Fruit fly (Drosophila melanogaster) whole organism, embryonic: ENCODE results near the gene CG34026.

Source experiments
- CG10321 ChIP-seq: fragments of 200-800 bp; sonication (Bioruptor generic); IDR thresholded peaks from 2 replicates; pipeline ENCODE4 v1.3.6; 2022; ENCODE audit warnings: missing biosample characterization, missing genetic modification characterization
- CG11247 ChIP-seq: fragments of 200-800 bp; sonication (Bioruptor generic); IDR thresholded peaks from 2 replicates; pipeline ENCODE4 v1.3.6; 2022; ENCODE audit warnings: missing biosample characterization, missing genetic modification characterization
- CG11696 ChIP-seq: fragments of 200-800 bp; sonication (Bioruptor generic); IDR thresholded peaks from 2 replicates; pipeline ENCODE4 v1.3.6; 2022; ENCODE audit warnings: missing biosample characterization, missing genetic modification characterization
- CG12219 ChIP-seq: fragments of 200-800 bp; sonication (Bioruptor generic); optimal IDR thresholded peaks from 3 replicates; lab custom pipeline; 2018; ENCODE audit warnings: missing biosample characterization, mild to moderate bottlenecking, missing genetic modification characterization
- CG13287 ChIP-seq: fragments of 200-800 bp; sonication (Bioruptor generic); IDR thresholded peaks from 2 replicates; pipeline ENCODE4 v1.3.6; 2022; ENCODE audit warnings: missing biosample characterization, missing genetic modification characterization; ENCODE audit not compliant: partially characterized antibody
- CG14050 ChIP-seq: fragments of 200-800 bp; sonication (Bioruptor generic); IDR thresholded peaks from 3 replicates; pipeline ENCODE4 v1.3.6; 2022; ENCODE audit warnings: missing biosample characterization, missing genetic modification characterization
- CG14710 ChIP-seq: fragments of 200-800 bp; sonication (Bioruptor generic); optimal IDR thresholded peaks from 3 replicates; lab custom pipeline; 2019; ENCODE audit warnings: missing biosample characterization, mild to moderate bottlenecking, missing genetic modification characterization, moderate library complexity
- CG17385 ChIP-seq: fragments of 200-800 bp; sonication (Bioruptor generic); optimal IDR thresholded peaks from 3 replicates; lab custom pipeline; 2018; ENCODE audit warnings: missing biosample characterization, mild to moderate bottlenecking, missing genetic modification characterization
- CG18619 ChIP-seq: fragments of 200-800 bp; sonication (Bioruptor generic); optimal IDR thresholded peaks from 3 replicates; lab custom pipeline; 2017; ENCODE audit warnings: missing biosample characterization, mild to moderate bottlenecking, missing genetic modification characterization
- CG33213 ChIP-seq: fragments of 200-800 bp; sonication (Bioruptor generic); optimal IDR thresholded peaks from 3 replicates; lab custom pipeline; 2016; ENCODE audit warnings: missing biosample characterization, missing genetic modification characterization
- CG33557 ChIP-seq: fragments of 200-800 bp; sonication (Bioruptor generic); optimal IDR thresholded peaks from 2 replicates; lab custom pipeline; 2019; ENCODE audit warnings: missing biosample characterization, mild to moderate bottlenecking, missing genetic modification characterization, moderate library complexity
- CG34224 ChIP-seq: fragments of 200-800 bp; sonication (Bioruptor generic); IDR thresholded peaks from 3 replicates; pipeline ENCODE4 v1.3.6; 2022; ENCODE audit warnings: missing biosample characterization, missing genetic modification characterization; ENCODE audit not compliant: partially characterized antibody
- CG34376 ChIP-seq: fragments of 200-800 bp; sonication (Bioruptor generic); optimal IDR thresholded peaks from 2 replicates; lab custom pipeline; 2018; ENCODE audit warnings: missing biosample characterization, mild to moderate bottlenecking, missing genetic modification characterization
- CG34422 ChIP-seq: fragments of 200-800 bp; sonication (Bioruptor generic); IDR thresholded peaks from 3 replicates; pipeline ENCODE4 v1.3.6; 2022; ENCODE audit warnings: missing biosample characterization, missing genetic modification characterization
- CG3995 ChIP-seq: fragments of 200-800 bp; sonication (Bioruptor generic); optimal IDR thresholded peaks from 3 replicates; lab custom pipeline; 2016; ENCODE audit warnings: missing biosample characterization, missing genetic modification characterization
- CG4730 ChIP-seq: fragments of 200-800 bp; sonication (Bioruptor generic); IDR thresholded peaks from 2 replicates; pipeline ENCODE4 v1.3.6; 2022; ENCODE audit warnings: missing biosample characterization, missing genetic modification characterization
- CG5180 ChIP-seq: fragments of 200-800 bp; sonication (Bioruptor generic); optimal IDR thresholded peaks from 3 replicates; lab custom pipeline; 2017; ENCODE audit warnings: missing biosample characterization, missing genetic modification characterization, mild to moderate bottlenecking, moderate library complexity, missing genetic modification reagents
- CG6175 ChIP-seq: fragments of 200-800 bp; sonication (Bioruptor generic); IDR thresholded peaks from 3 replicates; pipeline ENCODE4 v1.3.6; 2022; ENCODE audit warnings: missing biosample characterization, missing genetic modification characterization
- CG7357 ChIP-seq: fragments of 200-800 bp; sonication (Bioruptor generic); IDR thresholded peaks from 3 replicates; pipeline ENCODE4 v1.3.6; 2022; ENCODE audit warnings: missing biosample characterization, missing genetic modification characterization
- CG8478 ChIP-seq: fragments of >200 bp; optimal IDR thresholded peaks from 2 replicates; lab custom pipeline; 2018
- CTCF ChIP-seq: fragments of 200-800 bp; sonication (Bioruptor generic); optimal IDR thresholded peaks from 2 replicates; lab custom pipeline; 2017; ENCODE audit warnings: missing biosample characterization, mild to moderate bottlenecking, missing genetic modification characterization, moderate library complexity
- D19B ChIP-seq: fragments of 200-800 bp; sonication (Bioruptor generic); optimal IDR thresholded peaks from 2 replicates; lab custom pipeline; 2017; ENCODE audit warnings: missing biosample characterization, mild to moderate bottlenecking, missing genetic modification characterization
- Doc3 ChIP-seq: fragments of 200-800 bp; sonication (Bioruptor generic); IDR thresholded peaks from 3 replicates; pipeline ENCODE4 v1.3.6; 2022; ENCODE audit warnings: missing biosample characterization, missing genetic modification characterization; ENCODE audit not compliant: partially characterized antibody
- Ets97D ChIP-seq: fragments of 200-800 bp; sonication (Bioruptor generic); optimal IDR thresholded peaks from 3 replicates; lab custom pipeline; 2016; ENCODE audit warnings: missing biosample characterization, missing genetic modification characterization
- Fer1 ChIP-seq: fragments of 200-800 bp; sonication (Bioruptor generic); optimal IDR thresholded peaks from 2 replicates; lab custom pipeline; 2017; ENCODE audit warnings: missing biosample characterization, mild to moderate bottlenecking, missing genetic modification characterization
- Gug ChIP-seq: fragments of 200-800 bp; sonication (Bioruptor generic); IDR thresholded peaks from 4 replicates; pipeline ENCODE4 v1.3.6; 2022; ENCODE audit warnings: missing biosample characterization, missing genetic modification characterization
- Hr39 ChIP-seq: fragments of >200 bp; optimal IDR thresholded peaks from 2 replicates; lab custom pipeline; 2017
- Mad ChIP-seq: fragments of 200-800 bp; sonication (Bioruptor generic); optimal IDR thresholded peaks from 2 replicates; lab custom pipeline; 2016; ENCODE audit warnings: missing biosample characterization, missing genetic modification characterization
- Myb ChIP-seq: fragments of 200-800 bp; sonication (Bioruptor generic); optimal IDR thresholded peaks from 2 replicates; lab custom pipeline; 2016; ENCODE audit warnings: missing biosample characterization, missing genetic modification characterization
- Oli ChIP-seq: fragments of 200-800 bp; sonication (Bioruptor generic); optimal IDR thresholded peaks from 2 replicates; lab custom pipeline; 2018; ENCODE audit warnings: missing biosample characterization, mild to moderate bottlenecking, missing genetic modification characterization, moderate library complexity
- Rx ChIP-seq: fragments of 200-800 bp; sonication (Bioruptor generic); IDR thresholded peaks from 2 replicates; pipeline ENCODE4 v1.3.6; 2022; ENCODE audit warnings: missing biosample characterization, missing genetic modification characterization
- aop ChIP-seq: fragments of 200-800 bp; sonication (Bioruptor generic); IDR thresholded peaks from 2 replicates; pipeline ENCODE4 v1.3.6; 2022; ENCODE audit warnings: missing biosample characterization, missing genetic modification characterization
- ara ChIP-seq: fragments of 200-800 bp; sonication (Bioruptor generic); IDR thresholded peaks from 2 replicates; pipeline ENCODE4 v1.3.6; 2022; ENCODE audit warnings: missing biosample characterization, missing genetic modification characterization
- ase ChIP-seq: fragments of 200-800 bp; sonication (Bioruptor generic); IDR thresholded peaks from 3 replicates; pipeline ENCODE4 v1.3.6; 2022; ENCODE audit warnings: missing biosample characterization, missing genetic modification characterization
- chinmo ChIP-seq: fragments of 200-800 bp; sonication (Bioruptor generic); IDR thresholded peaks from 4 replicates; pipeline ENCODE4 v1.3.6; 2022; ENCODE audit warnings: missing biosample characterization, missing genetic modification characterization; ENCODE audit not compliant: partially characterized antibody
- da ChIP-seq: fragments of 200-800 bp; sonication (Bioruptor generic); optimal IDR thresholded peaks from 2 replicates; lab custom pipeline; 2016; ENCODE audit warnings: missing biosample characterization, missing genetic modification characterization
- grn ChIP-seq: fragments of 200-800 bp; sonication (Bioruptor generic); optimal IDR thresholded peaks from 3 replicates; lab custom pipeline; 2017; ENCODE audit warnings: missing biosample characterization, missing genetic modification characterization
- gro ChIP-seq: fragments of 200-800 bp; sonication (Bioruptor generic); optimal IDR thresholded peaks from 2 replicates; lab custom pipeline; 2016; ENCODE audit warnings: missing biosample characterization, missing genetic modification characterization
- hb ChIP-seq: fragments of 200-800 bp; sonication (Bioruptor generic); IDR thresholded peaks from 3 replicates; pipeline ENCODE4 v1.3.6; 2022; ENCODE audit warnings: missing biosample characterization, missing genetic modification characterization; ENCODE audit not compliant: partially characterized antibody
- kni ChIP-seq: fragments of 200-800 bp; sonication (Bioruptor generic); optimal IDR thresholded peaks from 3 replicates; lab custom pipeline; 2017; ENCODE audit warnings: mild to moderate bottlenecking, missing biosample characterization, missing genetic modification reagents, missing genetic modification characterization
- knrl ChIP-seq: fragments of 200-800 bp; sonication (Bioruptor generic); IDR thresholded peaks from 3 replicates; pipeline ENCODE4 v1.3.6; 2022; ENCODE audit warnings: missing biosample characterization, missing genetic modification characterization; ENCODE audit not compliant: partially characterized antibody
- lab ChIP-seq: fragments of 200-800 bp; sonication (Bioruptor generic); optimal IDR thresholded peaks from 3 replicates; lab custom pipeline; 2017; ENCODE audit warnings: missing biosample characterization, missing genetic modification characterization, mild to moderate bottlenecking, moderate library complexity, missing genetic modification reagents
- lmd ChIP-seq: fragments of 200-800 bp; sonication (Bioruptor generic); IDR thresholded peaks from 2 replicates; pipeline ENCODE4 v1.3.6; 2022; ENCODE audit warnings: missing biosample characterization, missing genetic modification characterization
- mirr ChIP-seq: fragments of 200-800 bp; sonication (Bioruptor generic); optimal IDR thresholded peaks from 3 replicates; lab custom pipeline; 2018; ENCODE audit warnings: missing biosample characterization, mild to moderate bottlenecking, missing genetic modification characterization
- oc ChIP-seq: fragments of 200-800 bp; sonication (Bioruptor generic); optimal IDR thresholded peaks from 2 replicates; lab custom pipeline; 2018; ENCODE audit warnings: missing biosample characterization, mild to moderate bottlenecking, missing genetic modification characterization, moderate library complexity
- phol ChIP-seq: fragments of 200-800 bp; sonication (Bioruptor generic); optimal IDR thresholded peaks from 3 replicates; lab custom pipeline; 2018; ENCODE audit warnings: missing biosample characterization, mild to moderate bottlenecking, missing genetic modification characterization, moderate library complexity
- pita ChIP-seq: fragments of 200-800 bp; sonication (Bioruptor generic); optimal IDR thresholded peaks from 2 replicates; lab custom pipeline; 2017; ENCODE audit warnings: missing biosample characterization, mild to moderate bottlenecking, missing genetic modification characterization
- prd ChIP-seq, 3 experiments: fragments of >200 bp in 2 of 3; fragments of 200-800 bp in 1 of 3; sonication (Bioruptor generic) in 1 of 3; optimal IDR thresholded peaks in 2 of 3; IDR thresholded peaks in 1 of 3; 2 replicates in 2 of 3; 3 replicates in 1 of 3; pipeline versions ENCODE4 v1.3.6 to Lab custom; 2017 to 2022; ENCODE audit warnings: missing biosample characterization in 1 of 3, missing genetic modification characterization in 1 of 3
- repo ChIP-seq: fragments of 200-800 bp; sonication (Bioruptor generic); optimal IDR thresholded peaks from 2 replicates; lab custom pipeline; 2016; ENCODE audit warnings: missing biosample characterization, missing genetic modification characterization
- scrt ChIP-seq: fragments of 200-800 bp; sonication (Bioruptor generic); optimal IDR thresholded peaks from 2 replicates; lab custom pipeline; 2018; ENCODE audit warnings: missing biosample characterization, mild to moderate bottlenecking, missing genetic modification characterization, moderate library complexity
- stc ChIP-seq: fragments of 200-800 bp; sonication (Bioruptor generic); IDR thresholded peaks from 2 replicates; pipeline ENCODE4 v1.3.6; 2022; ENCODE audit warnings: missing biosample characterization, missing genetic modification characterization
- zen ChIP-seq: fragments of 200-800 bp; sonication (Bioruptor generic); optimal IDR thresholded peaks from 3 replicates; lab custom pipeline; 2018; ENCODE audit warnings: missing biosample characterization, mild to moderate bottlenecking, missing genetic modification characterization, moderate library complexity

CG34026 gene

DNA sequence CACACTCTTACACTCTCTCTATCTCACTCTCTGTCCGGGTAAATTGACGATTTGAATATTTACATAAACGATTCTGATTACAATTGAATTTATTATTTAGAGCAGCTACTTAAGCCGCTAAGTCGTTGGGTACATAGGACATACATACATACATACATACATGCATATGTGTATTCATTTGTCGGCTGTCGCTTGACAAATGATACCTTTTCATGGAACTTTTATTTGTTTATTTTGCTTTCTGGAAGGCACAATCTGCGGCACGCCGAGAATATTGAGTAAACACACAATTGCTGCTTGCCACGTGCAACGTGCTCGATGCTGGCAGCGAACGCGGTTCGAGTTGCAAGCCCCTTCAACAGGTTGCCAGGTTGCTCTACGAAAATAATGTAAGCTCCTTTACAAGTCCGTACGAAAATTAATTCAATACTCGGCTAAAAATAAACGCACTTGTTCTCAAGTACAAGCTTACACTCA is 32.8 kb upstream of the CG34026 start:
- TF ChIP-seq da = no peak
- TF ChIP-seq CG4730 = no peak
- TF ChIP-seq prd (optimal IDR thresholded peaks at IDR 0.05; lab: Kevin White, UChicago) = no peak
- no peak for TF ChIP-seq prd (GFP tag; IDR thresholded peaks at IDR 0.05; lab: Robert Waterston, UW)
- TF ChIP-seq CG34224 (GFP tag; lab: Robert Waterston, UW) = no peak
- TF ChIP-seq CG33557 (GFP tag; lab: Kevin White, UChicago) = peak; percentile 28
- no peak for TF ChIP-seq mirr (GFP tag; lab: Kevin White, UChicago)
- peak; percentile 5 for TF ChIP-seq scrt (GFP tag; lab: Kevin White, UChicago)
- peak; percentile 62 for TF ChIP-seq oc (tag; lab: Kevin White, UChicago)
- no peak for TF ChIP-seq CG10321 (GFP tag; lab: Robert Waterston, UW)
- no peak for TF ChIP-seq Doc3
- TF ChIP-seq ase (GFP tag; lab: Robert Waterston, UW) = no peak
- no peak for TF ChIP-seq CG14050
- no peak for TF ChIP-seq Gug (GFP tag; lab: Robert Waterston, UW)
- no peak for TF ChIP-seq CG14710
- no peak for TF ChIP-seq CG7357 (GFP tag; lab: Robert Waterston, UW)
- 0 out of 4 replicates have a peak, but pooled peaks have one; percentile 50 for TF ChIP-seq chinmo (GFP tag; lab: Robert Waterston, UW)
- TF ChIP-seq CG5180 (GFP tag; lab: Kevin White, UChicago) = peak; percentile 91
- TF ChIP-seq CG8478 (lab: Kevin White, UChicago) = no peak
- peak; percentile 28 for TF ChIP-seq kni (GFP tag; lab: Kevin White, UChicago)

dm6 chrX:9502286-9502685 is 31.3 kb upstream of the CG34026 start:
- TF ChIP-seq lab (GFP tag; lab: Kevin White, UChicago) (no peak), Ets97D (GFP tag; lab: Kevin White, UChicago) (peak; percentile 54), CG11247 (GFP tag; lab: Robert Waterston, UW) (no peak), CG34422 (no peak), CG13287 (GFP tag; lab: Robert Waterston, UW) (peak; percentile 29; the same call in 1 of the 2 replicates), D19B (no peak), CG33213 (GFP tag; lab: Kevin White, UChicago) (no peak), knrl (GFP tag; lab: Robert Waterston, UW) (no peak), ara (no peak), gro (no peak), CG12219 (GFP tag; lab: Kevin White, UChicago) (no peak), zen (tag; lab: Kevin White, UChicago) (no peak), stc (GFP tag; lab: Robert Waterston, UW) (no peak), lmd (GFP tag; lab: Robert Waterston, UW) (no peak), aop (GFP tag; lab: Robert Waterston, UW) (no peak), Mad (no peak), pita (GFP tag; lab: Kevin White, UChicago) (peak; percentile 40), grn (no peak), Myb (GFP tag; lab: Kevin White, UChicago) (peak; percentile 90), CG18619 (GFP tag; lab: Kevin White, UChicago) (no peak), Fer1 (GFP tag; lab: Kevin White, UChicago) (peak; percentile 53), CG6175 (GFP tag; lab: Robert Waterston, UW) (no peak), CG11696 (no peak), CG34376 (GFP tag; lab: Kevin White, UChicago) (peak; percentile 4), Oli (tag; lab: Kevin White, UChicago) (no peak), Rx (GFP tag; lab: Robert Waterston, UW) (no peak), hb (GFP tag; lab: Robert Waterston, UW) (no peak), repo (GFP tag; lab: Kevin White, UChicago) (no peak), CTCF (GFP tag; lab: Kevin White, UChicago) (peak; percentile 78), Hr39 (lab: Kevin White, UChicago) (no peak), CG5180 (GFP tag; lab: Kevin White, UChicago) (peak; percentile 33), CG3995 (GFP tag; lab: Kevin White, UChicago) (peak; percentile 30), phol (tag; lab: Kevin White, UChicago) (no peak), CG17385 (GFP tag; lab: Kevin White, UChicago) (no peak)
